Fruit fly (Drosophila melanogaster): ENCODE measurements around the gene CG43121.

DNA sequence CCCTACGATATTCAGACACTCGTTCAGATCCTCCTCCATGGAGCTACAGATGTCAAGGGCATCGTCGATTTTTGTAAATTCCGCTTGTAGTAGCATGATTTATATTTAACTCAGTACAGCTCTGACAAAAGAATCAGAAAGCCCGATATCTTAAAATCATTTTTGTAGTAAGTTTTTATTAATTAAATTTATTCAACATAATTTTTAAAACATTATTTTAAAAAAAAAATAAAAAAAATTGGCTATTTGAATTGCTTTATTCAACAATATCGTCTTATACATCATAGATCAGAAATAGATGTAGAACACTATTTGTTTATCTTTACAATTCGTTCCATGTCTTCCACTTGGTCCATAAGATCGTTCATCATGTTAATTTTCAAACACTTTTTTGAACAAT is 24.8 kb upstream of the CG43121 start, which contains the start of gene CG13474:
- no peak for TF ChIP-seq Clk (GFP tag; optimal IDR thresholded peaks at IDR 0.05)
- TF ChIP-seq cnc (optimal IDR thresholded peaks at IDR 0.05) = no peak
- no peak for TF ChIP-seq kay (GFP tag; ENCODE audit: borderline replicate concordance)
- no peak for TF ChIP-seq bab1 (GFP tag; optimal IDR thresholded peaks at IDR 0.05)
- no peak for TF ChIP-seq CG1620 (GFP tag; optimal IDR thresholded peaks at IDR 0.05)
- no peak for TF ChIP-seq cic (GFP tag; optimal IDR thresholded peaks at IDR 0.05)
- no peak for TF ChIP-seq CG7045 (GFP tag; optimal IDR thresholded peaks at IDR 0.05)
- no peak for TF ChIP-seq ovo (GFP tag; optimal IDR thresholded peaks at IDR 0.05)
- TF ChIP-seq CG11617 (GFP tag; optimal IDR thresholded peaks at IDR 0.05) = no peak
- TF ChIP-seq Crg-1 (GFP tag; optimal IDR thresholded peaks at IDR 0.05) = no peak
- no peak for TF ChIP-seq Hr96 (GFP tag; optimal IDR thresholded peaks at IDR 0.05)
- no peak for TF ChIP-seq CG14711 (tag; optimal IDR thresholded peaks at IDR 0.05)
